Fruit fly (Drosophila melanogaster) whole organism, wandering third instar larva: Measurements from ENCODE around the gene Wnt10.

ENCODE experiments used
- Abd-B ChIP-seq: fragments of >200 bp; optimal IDR thresholded peaks from 2 replicates; lab custom pipeline; 2017; ENCODE audit warnings: missing biosample characterization, missing genetic modification characterization
- CG32264 ChIP-seq: fragments of 200-800 bp; sonication (Bioruptor generic); optimal IDR thresholded peaks from 2 replicates; lab custom pipeline; 2016; ENCODE audit warnings: missing biosample characterization, missing genetic modification characterization
- CG9705 ChIP-seq: fragments of 200-800 bp; sonication (Bioruptor generic); optimal IDR thresholded peaks from 2 replicates; lab custom pipeline; 2018; ENCODE audit warnings: missing biosample characterization, mild to moderate bottlenecking, missing genetic modification characterization
- CrebA ChIP-seq: fragments of 200-800 bp; sonication (Bioruptor generic); optimal IDR thresholded peaks from 2 replicates; lab custom pipeline; 2016; ENCODE audit warnings: missing biosample characterization, mild to moderate bottlenecking, missing genetic modification characterization, borderline replicate concordance
- Dfd ChIP-seq: fragments of >200 bp; optimal IDR thresholded peaks from 2 replicates; lab custom pipeline; 2017; ENCODE audit warnings: missing biosample characterization, missing genetic modification characterization
- Dif ChIP-seq: fragments of 200-275, 200-300 bp; sonication (Bioruptor generic); optimal IDR thresholded peaks from 2 replicates; lab custom pipeline; 2018; ENCODE audit warnings: missing biosample characterization, missing genetic modification characterization; ENCODE audit not compliant: partially characterized antibody
- GATAd ChIP-seq: sonication (Bioruptor generic); optimal IDR thresholded peaks from 2 replicates; lab custom pipeline; 2016; ENCODE audit warnings: missing biosample characterization, missing genetic modification characterization
- HLH106 ChIP-seq: fragments of 200-800 bp; optimal IDR thresholded peaks from 3 replicates; lab custom pipeline; 2019; ENCODE audit warnings: missing biosample characterization, mild to moderate bottlenecking, missing genetic modification characterization, moderate library complexity
- Hnf4 ChIP-seq: fragments of 200-800 bp; sonication (Bioruptor generic); optimal IDR thresholded peaks from 2 replicates; lab custom pipeline; 2016; ENCODE audit warnings: missing biosample characterization, mild to moderate bottlenecking, missing genetic modification characterization
- Hr78 ChIP-seq: fragments of >200 bp; optimal IDR thresholded peaks from 2 replicates; lab custom pipeline; 2017; ENCODE audit warnings: missing biosample characterization, missing genetic modification characterization
- Hr83 ChIP-seq: fragments of 200-300 bp; sonication (Bioruptor generic); optimal IDR thresholded peaks from 2 replicates; lab custom pipeline; 2016; ENCODE audit warnings: missing biosample characterization, mild to moderate bottlenecking, missing genetic modification characterization, moderate library complexity; ENCODE audit not compliant: poor library complexity, severe bottlenecking
- Jra ChIP-seq: sonication (Bioruptor generic); optimal IDR thresholded peaks from 2 replicates; lab custom pipeline; 2016; ENCODE audit warnings: missing biosample characterization, missing genetic modification characterization
- Mio ChIP-seq: sonication (Bioruptor generic); optimal IDR thresholded peaks from 2 replicates; lab custom pipeline; 2016; ENCODE audit warnings: missing biosample characterization, missing genetic modification characterization
- Myc ChIP-seq: fragments of >200 bp; optimal IDR thresholded peaks from 2 replicates; lab custom pipeline; 2017
- N ChIP-seq: fragments of >200 bp; optimal IDR thresholded peaks from 2 replicates; lab custom pipeline; 2018; ENCODE audit warnings: missing biosample characterization, missing external identifiers, missing genetic modification characterization
- OdsH ChIP-seq: fragments of 200-800 bp; sonication (Bioruptor generic); optimal IDR thresholded peaks from 2 replicates; lab custom pipeline; 2016; ENCODE audit warnings: missing biosample characterization, mild to moderate bottlenecking, missing genetic modification characterization
- Rel ChIP-seq, 2 experiments: fragments of 200-800 bp; sonication (Bioruptor generic) in 1 of 2; optimal IDR thresholded peaks; 2 replicates in 1 of 2; 3 replicates in 1 of 2; lab custom pipeline; 2016 to 2019; ENCODE audit warnings: mild to moderate bottlenecking in 2 of 2, missing biosample characterization in 2 of 2, missing genetic modification characterization in 2 of 2, moderate library complexity in 1 of 2
- Sp1 ChIP-seq: fragments of 200-800 bp; sonication (Bioruptor generic); optimal IDR thresholded peaks from 3 replicates; lab custom pipeline; 2019; ENCODE audit warnings: missing biosample characterization, mild to moderate bottlenecking, missing genetic modification characterization, moderate library complexity
- Vsx2 ChIP-seq: fragments of 200-300, 225-300 bp; sonication (Bioruptor generic); optimal IDR thresholded peaks from 2 replicates; lab custom pipeline; 2018; ENCODE audit warnings: missing biosample characterization, missing genetic modification characterization; ENCODE audit not compliant: partially characterized antibody
- br ChIP-seq: fragments of 200-800 bp; sonication (Bioruptor generic); optimal IDR thresholded peaks from 2 replicates; lab custom pipeline; 2016; ENCODE audit warnings: missing biosample characterization, missing genetic modification characterization
- brk ChIP-seq: fragments of 200-800 bp; sonication (Bioruptor generic); optimal IDR thresholded peaks from 2 replicates; lab custom pipeline; 2016; ENCODE audit warnings: missing biosample characterization, mild to moderate bottlenecking, missing genetic modification characterization
- dl ChIP-seq, 2 experiments: fragments of 175-275, 200-275 bp in 1 of 2; fragments of 200-275 bp in 1 of 2; sonication (Bioruptor generic); optimal IDR thresholded peaks; lab custom pipeline; 2018; ENCODE audit warnings: mild to moderate bottlenecking in 2 of 2, missing biosample characterization in 2 of 2, missing genetic modification characterization in 2 of 2, moderate library complexity in 2 of 2; ENCODE audit not compliant: partially characterized antibody in 2 of 2, insufficient read depth in 1 of 2
- dmrt93B ChIP-seq: fragments of 200-800 bp; sonication (Bioruptor generic); optimal IDR thresholded peaks from 2 replicates; lab custom pipeline; 2018; ENCODE audit warnings: missing biosample characterization, mild to moderate bottlenecking, missing genetic modification characterization
- dsf ChIP-seq: sonication (Bioruptor generic); optimal IDR thresholded peaks from 2 replicates; lab custom pipeline; 2016; ENCODE audit warnings: missing biosample characterization, missing genetic modification characterization, borderline replicate concordance
- ey ChIP-seq: fragments of 200-800 bp; sonication (Bioruptor generic); optimal IDR thresholded peaks from 2 replicates; lab custom pipeline; 2016; ENCODE audit warnings: missing biosample characterization, missing genetic modification characterization
- foxo ChIP-seq, 2 experiments: fragments of 200-800 bp; sonication (Bioruptor generic); optimal IDR thresholded peaks; 2 replicates in 1 of 2; 3 replicates in 1 of 2; lab custom pipeline; 2016 to 2017; ENCODE audit warnings: missing biosample characterization in 2 of 2, missing genetic modification characterization in 2 of 2
- fru ChIP-seq: fragments of 200-800 bp; sonication (Bioruptor generic); optimal IDR thresholded peaks from 3 replicates; lab custom pipeline; 2016; ENCODE audit warnings: missing biosample characterization, mild to moderate bottlenecking, missing genetic modification characterization
- h ChIP-seq: fragments of 200-800 bp; sonication (Bioruptor generic); optimal IDR thresholded peaks from 3 replicates; lab custom pipeline; 2016; ENCODE audit warnings: missing biosample characterization, mild to moderate bottlenecking, missing genetic modification characterization
- jim ChIP-seq: fragments of 175-275, 200-325 bp; sonication (Bioruptor generic); optimal IDR thresholded peaks from 2 replicates; lab custom pipeline; 2016; ENCODE audit warnings: missing biosample characterization, mild to moderate bottlenecking, missing genetic modification characterization
- lola ChIP-seq: fragments of >200 bp; optimal IDR thresholded peaks from 2 replicates; lab custom pipeline; 2017; ENCODE audit warnings: missing biosample characterization, missing genetic modification characterization
- pan ChIP-seq: fragments of >200 bp; optimal IDR thresholded peaks from 2 replicates; lab custom pipeline; 2017
- psq ChIP-seq: fragments of 200-800 bp; sonication (Bioruptor generic); optimal IDR thresholded peaks from 3 replicates; lab custom pipeline; 2017; ENCODE audit warnings: missing biosample characterization, mild to moderate bottlenecking, missing genetic modification characterization, moderate library complexity
- rgr ChIP-seq: fragments of 200-800 bp; sonication (Bioruptor generic); optimal IDR thresholded peaks from 3 replicates; lab custom pipeline; 2016; ENCODE audit warnings: missing biosample characterization, mild to moderate bottlenecking, missing genetic modification characterization
- sage ChIP-seq: fragments of 200-800 bp; sonication (Bioruptor generic); optimal IDR thresholded peaks from 2 replicates; lab custom pipeline; 2016; ENCODE audit warnings: missing biosample characterization, mild to moderate bottlenecking, missing genetic modification characterization
- sv ChIP-seq: fragments of 200-800 bp; sonication (Bioruptor generic); optimal IDR thresholded peaks from 3 replicates; lab custom pipeline; 2016; ENCODE audit warnings: missing biosample characterization, missing genetic modification characterization
- tai ChIP-seq: sonication (Bioruptor generic); optimal IDR thresholded peaks from 2 replicates; lab custom pipeline; 2016; ENCODE audit warnings: missing biosample characterization, missing genetic modification characterization
- usp ChIP-seq: fragments of >200 bp; optimal IDR thresholded peaks from 2 replicates; lab custom pipeline; 2017; ENCODE audit warnings: missing biosample characterization, missing genetic modification characterization
- woc ChIP-seq: sonication (Bioruptor generic); optimal IDR thresholded peaks from 2 replicates; lab custom pipeline; 2016; ENCODE audit warnings: missing biosample characterization, mild to moderate bottlenecking, missing genetic modification characterization

The Wnt10 gene

dm6 chr2L:7419408-7420304 lies 56.5 kb downstream of the Wnt10 start:
- TF ChIP-seq sv: no peak
- peak; percentile 93 for TF ChIP-seq Sp1
- TF ChIP-seq br (GFP tag; lab: Kevin White, UChicago): peak; percentile 80
- TF ChIP-seq Jra (GFP tag; lab: Kevin White, UChicago): peak; percentile 50
- peak; percentile 67 for TF ChIP-seq fru
- peak; percentile 55 for TF ChIP-seq tai
- peak; percentile 54 for TF ChIP-seq psq
- TF ChIP-seq CrebA (GFP tag; lab: Kevin White, UChicago): no peak
- peak; percentile 0 to 74 for TF ChIP-seq foxo (GFP tag; optimal IDR thresholded peaks at IDR 0.05; lab: Kevin White, UChicago)
- no peak for TF ChIP-seq N (GFP tag; lab: Kevin White, UChicago)
- peak; percentile 43 for TF ChIP-seq rgr
- no peak for TF ChIP-seq usp (GFP tag; lab: Kevin White, UChicago)
- TF ChIP-seq Abd-B (GFP tag; lab: Kevin White, UChicago): no peak
- TF ChIP-seq Hr83 (GFP tag; lab: Kevin White, UChicago): peak; percentile 74
- peak; percentile 65 for TF ChIP-seq dsf (GFP tag; lab: Kevin White, UChicago)
- TF ChIP-seq Mio (GFP tag; lab: Kevin White, UChicago): no peak
- TF ChIP-seq jim (GFP tag; lab: Kevin White, UChicago): no peak
- peak; percentile 89 for TF ChIP-seq CG9705 (GFP tag; lab: Kevin White, UChicago)
- no peak for TF ChIP-seq sage (GFP tag; lab: Kevin White, UChicago)
- TF ChIP-seq h: peak; percentile 70
- TF ChIP-seq pan (lab: Kevin White, UChicago): no peak
- TF ChIP-seq Hr78 (GFP tag; lab: Kevin White, UChicago): no peak
- no peak for TF ChIP-seq Dfd (GFP tag; lab: Kevin White, UChicago)
- TF ChIP-seq brk (GFP tag; lab: Kevin White, UChicago): no peak
- no peak for TF ChIP-seq lola (GFP tag; lab: Kevin White, UChicago)
- no peak for TF ChIP-seq Rel (GFP tag; optimal IDR thresholded peaks at IDR 0.05; lab: Kevin White, UChicago)
- peak; percentile 87 for TF ChIP-seq Rel (tag; optimal IDR thresholded peaks at IDR 0.05; lab: Kevin White, UChicago)
- peak; percentile 6 for TF ChIP-seq CG32264 (GFP tag; lab: Kevin White, UChicago)
- TF ChIP-seq HLH106: peak; percentile 97
- no peak for TF ChIP-seq GATAd
- TF ChIP-seq dl (GFP tag; optimal IDR thresholded peaks at IDR 0.05; lab: Kevin White, UChicago; ENCODE audit: insufficient read depth in 1 of 2, partially characterized antibody in 2 of 2): peak in 1 of 2 experiments; percentile 34
- no peak for TF ChIP-seq Myc (lab: Kevin White, UChicago)
- peak; percentile 25 for TF ChIP-seq Dif
- TF ChIP-seq ey: peak; percentile 61
- peak; percentile 79 for TF ChIP-seq dmrt93B (GFP tag; lab: Kevin White, UChicago)
- TF ChIP-seq Hnf4: peak; percentile 46
- peak; percentile 3 for TF ChIP-seq woc (GFP tag; lab: Kevin White, UChicago)
- TF ChIP-seq Vsx2 (GFP tag; lab: Kevin White, UChicago): no peak
- TF ChIP-seq OdsH (GFP tag; lab: Kevin White, UChicago): peak; percentile 75
